Fruit fly (Drosophila melanogaster): ENCODE measurements around the gene Lam.
A peak's percentile ranks its signal among the peaks of the same experiment; 100 is the strongest.

Lam gene

DNA sequence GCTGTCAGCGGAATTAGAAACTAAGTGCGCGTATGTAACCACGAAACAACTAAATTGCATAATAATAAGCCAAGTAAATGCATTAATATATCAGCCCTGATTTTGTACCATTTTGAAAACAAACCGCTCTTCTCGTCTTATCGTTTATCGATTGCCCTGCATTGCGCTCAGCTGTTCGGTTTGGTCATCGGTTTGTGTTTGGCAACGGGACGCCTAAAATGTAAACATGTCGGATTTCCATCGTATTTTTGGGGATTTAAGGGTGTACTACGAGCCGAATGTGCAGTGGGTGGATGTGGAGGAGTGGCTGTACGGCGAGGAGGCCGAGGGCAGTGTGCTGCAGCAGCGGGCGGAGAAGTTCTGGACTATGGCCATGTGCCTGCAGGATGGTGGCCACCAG is 16.6 kb upstream of the Lam start, which contains the start of gene Cap-D3:
TSS of gene Cap-D3 (plus strand) at position 183 of the 400 bp plus-strand sequence.
- TF ChIP-seq noc (tag; optimal IDR thresholded peaks at IDR 0.05) = no peak

DNA sequence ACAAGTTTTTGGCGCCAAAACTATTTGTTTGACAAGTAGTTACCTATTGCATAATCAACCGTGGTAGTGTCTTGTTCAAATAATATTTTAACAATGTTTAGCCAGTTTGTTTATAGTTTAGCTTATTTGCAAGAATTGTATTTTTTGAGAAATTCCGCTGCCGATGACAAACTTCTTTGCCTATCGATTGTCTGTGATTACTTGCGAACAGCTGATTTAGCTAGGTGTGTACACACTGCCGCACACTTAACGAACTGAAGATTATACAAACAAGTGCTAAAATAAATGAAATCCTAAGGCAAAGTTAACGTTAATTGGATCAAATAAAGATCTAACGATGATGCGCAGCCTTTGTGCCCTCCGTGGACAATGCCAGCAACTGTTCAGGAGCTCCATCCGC is 15.5 kb upstream of the Lam start, which contains the start of gene Cox11:
TSS of gene Cox11 (plus strand) at position 220 of the 400 bp plus-strand sequence.
- TF ChIP-seq noc (tag; optimal IDR thresholded peaks at IDR 0.05) = no peak

DNA sequence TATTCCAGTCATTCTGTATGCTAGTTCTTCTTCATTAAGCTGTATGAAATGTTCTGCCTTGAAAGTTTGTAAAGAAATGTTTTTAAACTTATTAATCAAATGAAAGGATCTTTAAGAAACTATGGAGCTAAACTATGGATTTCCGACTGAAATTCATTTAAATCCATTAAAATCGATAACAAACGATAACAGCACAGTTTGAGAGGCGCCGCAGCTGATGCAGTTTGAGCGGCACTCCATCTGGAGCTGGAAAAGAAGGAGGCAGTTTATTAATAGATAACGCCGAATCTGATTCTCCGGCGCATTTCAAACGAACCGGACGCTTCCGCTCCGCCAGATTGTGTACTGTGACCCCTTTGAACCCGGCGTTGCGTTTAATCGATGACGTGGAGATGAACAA is 14.4 kb upstream of the Lam start, which contains the start of gene CG31915:
TSS of gene CG31915 (plus strand) at position 263 of the 400 bp plus-strand sequence.
- TF ChIP-seq noc (tag; optimal IDR thresholded peaks at IDR 0.05) = no peak

DNA sequence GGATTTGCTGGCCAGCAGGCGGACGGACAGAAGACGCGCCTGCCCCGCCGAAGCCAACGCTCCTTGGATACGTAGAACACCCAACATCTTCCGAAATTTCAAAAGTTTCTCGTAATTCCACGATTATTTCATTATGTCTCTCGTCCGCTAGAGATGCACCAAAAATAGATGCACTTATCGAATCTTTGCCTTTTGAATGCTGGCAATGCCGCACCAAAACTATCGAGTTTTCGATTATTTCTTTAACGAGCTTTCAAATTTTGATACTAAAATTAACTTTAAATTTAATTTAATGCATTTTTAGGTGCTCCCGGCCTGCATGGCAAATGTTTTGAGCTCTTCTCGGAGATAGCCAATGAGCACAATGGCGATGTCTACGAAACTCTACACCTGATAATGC is 10.2 kb upstream of the Lam start, which contains the start of gene Coq6:
TSS of gene Coq6 (minus strand) at position 163 of the 400 bp plus-strand sequence.
- no peak for TF ChIP-seq noc (tag; optimal IDR thresholded peaks at IDR 0.05)

DNA sequence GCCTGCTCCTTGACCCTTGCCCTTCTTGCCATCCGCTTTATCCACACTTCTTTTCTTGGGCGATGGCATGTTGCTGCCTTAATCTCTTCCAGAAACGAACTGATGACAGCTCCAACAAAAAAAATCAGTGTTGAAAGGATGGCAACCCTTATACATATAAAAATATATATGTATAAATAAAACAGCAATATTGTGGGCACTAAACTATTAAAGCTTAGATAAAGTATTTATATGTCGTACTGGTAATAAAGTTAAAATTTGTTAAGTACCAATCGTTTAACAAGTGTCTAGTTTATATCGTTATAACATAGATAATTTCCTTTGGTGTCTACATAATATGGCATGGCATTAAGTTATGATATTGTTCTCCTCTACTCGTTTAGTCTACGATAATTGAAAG is 5.6 kb upstream of the Lam start, which contains the start of gene tomb:
TSS of gene tomb (minus strand) at position 101 of the 400 bp plus-strand sequence.
- no peak for TF ChIP-seq noc (tag; optimal IDR thresholded peaks at IDR 0.05)

DNA sequence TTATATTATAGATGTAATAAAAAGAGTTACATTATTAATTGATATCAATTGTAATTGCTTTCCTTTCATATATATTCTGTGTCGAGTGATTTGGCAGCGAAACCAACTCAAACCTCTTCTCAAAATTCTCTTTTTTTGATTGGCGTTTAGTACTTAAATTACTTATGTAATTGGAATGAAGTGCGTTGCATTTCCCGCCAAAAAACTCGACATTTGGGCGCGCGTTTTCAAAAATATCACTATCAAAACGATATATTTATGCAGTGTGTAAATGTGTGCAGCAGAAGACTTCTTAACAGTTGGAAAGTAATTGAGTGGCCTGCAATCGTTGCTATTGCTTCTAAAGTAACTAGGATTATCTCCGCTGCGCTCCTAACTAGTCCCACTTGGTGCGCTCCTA is 5.2 kb upstream of the Lam start:
- no peak for TF ChIP-seq noc (tag; optimal IDR thresholded peaks at IDR 0.05)

DNA sequence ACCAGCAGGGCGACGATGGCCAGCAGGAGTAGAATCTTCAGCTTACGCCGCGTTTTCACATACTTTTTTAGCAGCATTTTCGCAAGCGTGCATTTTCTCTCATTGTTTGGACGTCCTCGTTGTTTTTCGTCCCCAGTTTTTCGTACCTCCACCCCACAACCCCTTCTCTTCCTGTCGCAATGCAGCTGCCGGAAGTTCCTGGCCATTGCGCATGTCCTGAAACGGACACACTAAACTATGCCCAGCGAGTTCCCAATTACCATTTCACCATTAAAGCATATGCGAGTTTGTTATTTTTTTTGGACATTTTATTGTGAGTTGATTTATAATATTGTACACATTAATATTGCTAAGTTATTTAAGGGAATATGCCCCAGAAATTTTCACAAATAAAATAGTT is 3.2 kb upstream of the Lam start, which contains the start of gene CG14015:
TSS of gene CG14015 (minus strand) at position 163 of the 400 bp plus-strand sequence.
- TF ChIP-seq noc (tag; optimal IDR thresholded peaks at IDR 0.05) = no peak

DNA sequence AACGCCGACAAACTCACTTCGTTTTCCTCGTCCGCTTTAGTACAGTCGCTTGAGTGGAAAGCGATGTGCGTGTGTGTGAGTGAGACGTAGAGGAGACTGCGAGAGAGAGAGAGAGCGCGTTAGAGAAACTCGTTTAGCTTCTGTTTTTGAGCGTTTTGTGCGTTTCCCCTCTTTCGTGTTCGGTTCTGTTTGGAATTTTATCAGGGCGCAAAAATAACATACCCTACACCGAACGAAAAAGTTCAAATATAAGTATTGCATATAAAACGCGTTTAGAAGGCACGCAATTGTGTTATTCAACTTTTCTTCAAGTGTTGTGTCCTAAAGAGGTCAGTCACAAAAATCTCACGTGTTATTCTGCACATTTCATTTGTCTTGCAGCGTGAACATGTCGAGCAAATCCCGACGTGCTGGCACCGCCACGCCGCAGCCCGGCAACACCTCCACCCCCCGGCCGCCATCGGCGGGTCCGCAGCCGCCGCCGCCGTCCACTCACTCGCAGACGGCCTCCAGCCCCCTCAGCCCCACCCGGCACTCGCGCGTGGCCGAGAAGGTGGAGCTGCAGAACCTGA is 750 bp downstream of the Lam start:
- TF ChIP-seq noc (tag; optimal IDR thresholded peaks at IDR 0.05) = peak; percentile 21

DNA sequence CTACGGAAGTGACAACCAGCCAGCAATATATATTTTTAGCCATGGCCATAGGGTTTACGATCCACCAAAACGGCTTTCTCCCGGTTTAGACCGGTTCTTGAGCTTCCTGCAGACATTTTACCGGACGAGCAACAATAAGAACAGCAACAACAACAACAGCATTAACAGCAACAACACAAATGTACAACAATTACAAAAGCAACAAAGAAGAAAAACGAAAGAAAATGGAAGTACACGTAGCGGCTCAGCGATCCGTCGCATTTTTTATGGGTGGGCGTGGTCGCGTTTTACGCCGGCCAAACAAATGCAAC is 3.9 kb downstream of the Lam start:
- TF ChIP-seq noc (tag; optimal IDR thresholded peaks at IDR 0.05) = no peak

DNA sequence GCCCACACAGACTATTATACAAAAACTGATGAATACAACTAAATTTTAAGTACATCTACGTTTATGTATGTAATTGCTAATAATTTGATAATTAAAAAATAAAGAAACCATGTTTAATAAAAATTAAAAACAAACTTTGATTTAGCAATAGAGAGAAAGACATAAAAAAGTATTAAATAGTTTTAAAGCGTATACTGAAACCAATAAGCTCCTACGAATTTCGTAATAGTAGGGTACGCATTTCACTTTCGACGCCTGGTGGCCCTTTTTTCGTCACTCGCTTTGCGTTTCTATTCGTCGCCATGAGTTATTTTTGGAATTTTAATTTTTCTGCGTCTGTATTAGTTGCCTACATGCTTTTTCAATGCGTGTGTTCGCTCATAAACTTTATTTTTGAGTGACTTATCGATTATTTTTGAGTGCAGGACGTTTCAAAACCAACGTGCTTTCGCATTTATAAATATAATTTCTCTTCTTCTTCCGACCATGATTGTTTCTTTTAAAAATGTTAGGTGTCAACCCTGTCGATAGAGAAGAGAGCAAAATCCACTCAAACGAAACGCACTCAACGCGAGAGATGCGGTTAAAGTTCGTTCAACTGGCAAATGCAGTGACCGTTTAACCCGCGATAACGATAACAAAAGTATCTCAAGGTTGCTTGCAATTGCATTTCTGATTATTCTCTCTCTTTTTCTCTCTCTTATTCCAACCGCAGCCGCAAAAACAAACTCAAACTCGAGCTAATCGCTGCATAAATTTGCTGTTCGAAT is 4.4 kb downstream of the Lam start, which contains the start of gene Oscillin:
TSS of gene Oscillin (plus strand) at position 569 of the 770 bp plus-strand sequence.
- TF ChIP-seq noc (tag; optimal IDR thresholded peaks at IDR 0.05) = no peak

DNA sequence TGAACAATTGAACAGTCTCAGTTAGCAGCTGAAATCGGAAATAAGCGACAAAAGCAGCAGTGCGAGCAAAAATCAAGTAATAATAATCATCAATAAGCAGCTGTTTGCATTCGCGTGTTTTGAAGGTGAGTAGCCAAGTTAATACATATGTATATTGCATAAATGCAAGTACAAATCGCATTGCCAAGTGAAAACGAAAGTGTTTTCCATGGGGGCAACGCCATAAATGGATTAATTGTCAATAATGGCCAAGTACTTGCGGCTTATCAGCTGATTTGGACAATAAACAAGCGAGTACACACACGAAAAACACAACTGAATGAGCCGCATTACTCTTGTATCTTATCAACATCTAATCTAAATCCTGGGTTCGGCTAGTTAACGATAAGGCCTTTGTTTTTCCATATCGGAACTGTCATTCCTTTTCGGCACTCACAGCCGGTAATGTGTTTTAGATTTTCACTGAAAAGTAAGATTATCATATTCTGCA is 5.1 kb downstream of the Lam start:
- TF ChIP-seq noc (tag; optimal IDR thresholded peaks at IDR 0.05) = peak; percentile 23

DNA sequence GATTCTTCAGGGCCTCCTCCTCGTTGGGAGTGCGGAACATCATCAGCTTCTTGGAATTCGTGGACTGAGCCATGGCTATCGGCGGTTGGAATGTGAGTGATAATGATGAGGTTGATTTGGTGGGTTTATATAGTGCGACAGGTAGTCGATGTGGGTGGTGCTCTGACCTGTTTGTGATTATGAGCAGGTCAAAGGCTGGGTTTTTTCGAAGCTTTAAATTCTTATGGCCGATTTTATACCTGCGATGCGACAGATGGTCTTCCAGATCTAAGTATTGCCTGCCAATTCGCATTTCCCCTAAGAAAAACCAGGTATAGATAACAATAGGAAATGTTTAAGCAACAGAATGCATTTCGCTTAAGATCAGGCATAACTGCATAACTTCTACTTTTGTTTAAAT is 8.5 kb downstream of the Lam start, which contains the start of gene CG14014:
TSS of gene CG14014 (minus strand) at position 101 of the 400 bp plus-strand sequence.
- no peak for TF ChIP-seq noc (tag; optimal IDR thresholded peaks at IDR 0.05)

DNA sequence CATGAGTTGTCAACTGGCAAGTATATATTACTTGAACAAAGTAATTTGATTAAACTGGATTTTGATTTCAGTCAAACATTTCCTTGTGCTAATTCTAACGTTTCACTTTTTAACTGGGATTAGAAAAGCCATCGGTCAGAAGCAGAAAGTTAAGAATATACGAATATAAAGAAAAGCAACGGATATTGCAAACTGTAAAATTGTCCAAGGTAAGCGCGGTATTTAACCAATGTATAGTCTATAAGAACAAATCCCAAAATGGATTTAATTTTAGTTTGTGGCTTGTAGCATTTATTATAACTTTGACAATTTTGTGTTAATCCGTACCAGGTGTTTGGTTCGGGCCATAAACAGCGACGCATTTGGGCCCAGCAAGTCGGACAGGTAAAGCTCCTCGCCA is 9.3 kb downstream of the Lam start, which contains the start of gene CG18269:
TSS of gene CG18269 (plus strand) at position 301 of the 400 bp plus-strand sequence.
- no peak for TF ChIP-seq noc (tag; optimal IDR thresholded peaks at IDR 0.05)

DNA sequence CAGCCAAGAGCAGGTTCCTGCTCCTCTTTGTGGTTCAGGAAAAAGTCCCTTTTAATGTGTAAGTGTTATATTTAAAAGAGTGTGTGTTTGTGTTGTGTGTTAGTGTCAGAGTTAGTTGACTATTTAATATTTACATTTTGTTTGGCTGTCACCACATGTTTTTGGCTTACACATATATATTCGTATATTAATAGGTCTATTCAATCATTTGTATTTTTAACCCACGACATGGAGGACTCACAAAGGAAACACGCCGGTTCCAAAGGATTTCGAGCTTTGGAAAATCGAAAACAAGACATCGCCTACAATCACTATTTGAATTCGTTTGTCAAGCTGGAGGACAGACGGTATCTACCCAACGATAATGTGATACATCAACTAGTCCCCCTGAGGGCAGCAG is 11.5 kb downstream of the Lam start, which contains the start of the genes CG14013 and CG14017:
TSS of gene CG14013 (minus strand) at position 101 of the 400 bp plus-strand sequence.
TSS of gene CG14017 (plus strand) at position 148 of the 400 bp plus-strand sequence.
- TF ChIP-seq noc (tag; optimal IDR thresholded peaks at IDR 0.05) = no peak

DNA sequence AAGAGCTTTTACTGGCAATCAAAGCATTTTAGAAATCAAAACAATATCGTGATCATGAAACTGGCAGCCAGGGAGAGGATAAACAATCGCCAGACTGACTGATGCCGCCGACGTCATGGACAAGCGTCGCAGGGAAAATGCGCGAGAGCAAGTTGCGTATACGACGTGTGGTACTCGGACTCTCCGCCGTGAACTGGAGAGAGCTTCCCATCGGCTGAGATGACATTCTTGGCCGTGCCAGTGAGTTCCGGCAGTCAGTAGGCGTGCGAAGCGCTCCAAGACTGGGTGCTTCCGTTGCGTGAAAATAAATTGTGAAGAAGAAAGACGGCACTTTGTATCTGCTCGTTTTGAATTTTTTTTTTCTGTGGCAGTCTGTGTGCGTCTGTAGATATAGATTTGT is 12.5 kb downstream of the Lam start, which contains the start of gene GluRIIA:
TSS of gene GluRIIA (plus strand) at position 255 of the 400 bp plus-strand sequence.
- no peak for TF ChIP-seq noc (tag; optimal IDR thresholded peaks at IDR 0.05)

DNA sequence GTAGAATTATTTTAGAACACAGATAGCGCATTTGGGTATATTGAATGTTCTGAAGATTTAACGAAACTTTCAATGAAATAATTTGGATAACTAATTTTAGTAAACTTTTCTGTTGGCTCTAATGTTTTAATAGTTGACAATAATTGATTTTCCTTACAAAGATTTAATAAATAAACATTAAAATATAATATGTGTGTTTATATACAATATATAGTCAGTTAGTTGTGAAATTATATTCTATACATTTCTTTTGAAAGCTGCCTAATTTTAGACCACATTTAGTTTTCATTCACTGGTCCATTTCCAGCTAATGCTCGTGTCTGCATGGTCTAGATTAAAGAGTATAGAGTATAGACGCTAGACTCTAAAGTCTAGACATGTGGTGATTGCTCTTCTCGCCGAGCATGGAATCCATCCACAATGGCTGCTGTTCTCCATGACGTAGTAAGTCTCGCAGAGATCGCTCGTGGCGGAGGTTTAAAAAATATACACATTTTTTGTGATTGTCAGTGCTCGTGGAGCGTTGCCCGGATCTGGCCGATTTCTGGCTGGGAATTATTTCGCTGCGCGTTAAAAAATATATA is 16.6 kb downstream of the Lam start, which contains the start of gene GluRIIB:
TSS of gene GluRIIB (plus strand) at position 534 of the 584 bp plus-strand sequence.
- TF ChIP-seq noc (tag; optimal IDR thresholded peaks at IDR 0.05) = no peak
